Worm (Caenorhabditis elegans) whole organism, dauer: ENCODE data around the gene cwp-2.

Experiments
- unc-62 ChIP-seq: sonication (generic microtip); optimal IDR thresholded peaks from 2 replicates; lab custom pipeline; 2017; ENCODE audit warnings: missing biosample characterization, missing genetic modification reagents, missing genetic modification characterization

cwp-2 gene

DNA sequence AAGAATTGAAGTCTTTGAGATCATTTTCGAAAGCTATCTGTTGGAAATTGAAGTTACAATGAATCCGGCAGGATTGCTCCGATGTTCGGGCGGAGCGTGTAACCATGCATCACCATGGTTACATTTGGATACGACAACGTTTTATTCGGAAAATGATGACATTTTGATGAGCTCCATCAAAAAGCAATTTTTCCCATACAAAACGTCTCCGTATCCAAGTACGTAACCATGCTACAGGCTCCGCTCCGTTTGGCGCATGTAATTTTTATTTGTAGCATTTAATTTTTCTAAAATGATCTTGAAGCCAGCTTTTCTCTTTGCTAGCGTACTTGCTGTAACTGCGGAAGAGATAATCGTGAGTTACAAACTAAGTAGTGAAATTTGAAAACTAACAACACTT is at the start of gene cwp-2, which contains the start of gene cwp-3:
Gene cwp-2, minus strand, starts transcription at position 101 of the 400 bp plus-strand sequence.
Gene cwp-3, plus strand, starts transcription at position 293 of the 400 bp plus-strand sequence.
- no peak for TF ChIP-seq unc-62 (GFP tag; lab: Kevin White, UChicago)

DNA sequence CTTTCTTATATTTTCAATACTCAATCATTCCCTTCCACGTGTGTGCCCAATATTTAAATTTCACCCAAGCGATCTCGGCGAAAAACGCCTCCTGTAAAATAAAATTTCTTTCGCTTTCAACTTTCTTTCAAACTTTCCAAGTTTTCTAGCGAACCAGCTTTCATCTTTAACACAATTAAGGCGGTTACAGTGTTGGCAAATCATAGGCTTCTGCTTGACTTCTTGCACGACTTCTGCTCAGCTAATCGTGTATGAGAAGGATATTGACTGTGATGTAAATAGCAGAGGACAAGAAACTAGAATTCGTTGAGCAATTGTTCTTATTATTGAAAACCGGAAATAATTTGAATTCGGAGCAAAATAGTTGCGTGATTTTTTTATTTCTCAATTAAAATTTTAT is 48.9 kb upstream of the cwp-2 start:
- TF ChIP-seq unc-62 (GFP tag; lab: Kevin White, UChicago): no peak

DNA sequence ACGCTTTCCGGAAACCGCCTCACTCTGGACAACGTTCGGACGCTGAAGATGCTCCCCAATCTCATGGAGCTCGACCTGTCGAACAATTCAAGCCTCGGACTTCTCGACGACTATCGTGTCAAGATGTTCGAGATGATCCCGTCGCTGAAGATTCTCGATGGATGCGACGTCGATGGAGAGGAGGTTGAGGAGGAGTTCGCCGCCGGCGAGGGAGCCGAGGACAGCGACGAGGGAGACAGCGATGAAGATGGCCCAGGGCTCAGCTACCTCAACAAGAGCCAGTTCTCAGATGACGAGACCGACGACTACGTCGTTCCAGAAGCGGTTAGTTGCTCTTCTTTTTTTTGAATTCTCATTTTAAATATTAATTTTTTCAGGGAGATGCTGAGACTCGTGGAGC is 48.3 kb upstream of the cwp-2 start:
- no peak for TF ChIP-seq unc-62 (GFP tag; lab: Kevin White, UChicago)

- TF ChIP-seq unc-62 (GFP tag; lab: Kevin White, UChicago): no peak
Observed at ce11 chrV:4889976-4890479, 47.6 kb upstream of the cwp-2 start, which contains the start of gene T19H12.2. Gene T19H12.2 (plus strand): TSS chrV:4890429.

DNA sequence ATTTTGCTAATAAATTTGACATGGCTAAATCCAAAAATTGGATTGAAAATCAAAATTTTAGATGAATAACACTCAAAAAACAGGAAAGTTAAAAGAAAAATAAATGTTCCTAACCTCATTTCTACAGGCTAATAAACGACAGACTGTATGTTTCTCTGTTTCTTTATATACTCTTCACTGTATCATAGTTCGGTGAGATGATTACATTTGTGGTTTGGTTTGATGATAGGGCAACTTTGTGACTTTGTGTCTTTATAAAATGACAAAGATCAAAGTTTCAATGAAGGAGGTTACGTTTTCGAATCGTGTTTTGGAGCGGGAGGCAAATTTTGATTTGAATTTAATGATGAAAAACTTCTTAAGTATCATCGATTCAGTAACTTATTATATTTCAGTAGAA is 47.0 kb upstream of the cwp-2 start, which contains the start of gene ugt-12:
Gene ugt-12, minus strand, starts transcription at position 153 of the 400 bp plus-strand sequence.
- no peak for TF ChIP-seq unc-62 (GFP tag; lab: Kevin White, UChicago)

DNA sequence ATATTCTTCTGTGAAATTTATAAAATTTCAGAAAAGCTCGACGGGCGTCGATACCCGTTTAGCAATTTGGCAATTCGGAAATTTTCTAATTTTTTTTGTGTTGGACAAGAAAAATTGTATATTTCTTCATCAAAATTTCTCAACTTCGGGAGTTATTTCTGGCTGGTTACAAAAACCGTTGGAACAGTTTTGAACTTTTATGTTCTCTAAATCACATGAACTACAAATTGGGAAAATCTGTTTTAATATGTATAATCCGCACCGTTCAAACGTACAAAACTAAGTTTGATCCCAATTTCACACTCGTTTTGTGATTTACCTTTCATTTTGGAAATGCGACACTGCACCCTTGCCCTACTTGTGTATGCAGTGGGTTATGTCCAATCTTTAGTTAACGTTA is 42.9 kb upstream of the cwp-2 start, which contains the start of gene T19H12.3:
Gene T19H12.3, plus strand, starts transcription at position 301 of the 400 bp plus-strand sequence.
- TF ChIP-seq unc-62 (GFP tag; lab: Kevin White, UChicago): no peak

DNA sequence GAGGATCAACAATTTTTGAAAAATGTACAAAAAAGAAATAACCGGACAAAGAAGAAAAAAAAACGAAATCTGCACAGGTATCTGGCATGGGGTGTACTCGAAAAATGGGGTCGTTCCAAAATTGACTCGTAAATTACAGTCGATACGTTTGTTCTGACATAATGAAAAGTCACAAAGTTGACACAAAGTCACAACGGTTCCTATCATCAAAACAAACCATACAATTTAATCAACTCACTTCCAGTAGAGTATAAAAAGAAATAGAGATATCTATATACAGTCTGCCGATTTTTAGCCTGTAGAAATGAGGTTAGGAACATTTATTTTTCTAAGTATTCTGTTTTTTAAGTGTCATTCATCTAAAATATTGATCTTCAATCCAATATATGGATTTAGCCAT is 42.0 kb upstream of the cwp-2 start, which contains the start of gene T19H12.12:
Gene T19H12.12, plus strand, starts transcription at position 301 of the 400 bp plus-strand sequence.
- TF ChIP-seq unc-62 (GFP tag; lab: Kevin White, UChicago): no peak

ce11 chrV:4881377-4881776 is 38.9 kb upstream of the cwp-2 start, which contains the start of gene str-32:
Gene str-32 (minus strand): TSS chrV:4881477.
- no peak for TF ChIP-seq unc-62 (GFP tag; lab: Kevin White, UChicago)

ce11 chrV:4879251-4879650 is 36.8 kb upstream of the cwp-2 start, which contains the start of gene T19H12.15:
Gene T19H12.15 (minus strand): TSS chrV:4879351.
- no peak for TF ChIP-seq unc-62 (GFP tag; lab: Kevin White, UChicago)

- no peak for TF ChIP-seq unc-62 (GFP tag; lab: Kevin White, UChicago)
Observed at ce11 chrV:4877587-4877986, 35.1 kb upstream of the cwp-2 start, which contains the start of gene T19H12.6. Gene T19H12.6 (minus strand): TSS chrV:4877687.

DNA sequence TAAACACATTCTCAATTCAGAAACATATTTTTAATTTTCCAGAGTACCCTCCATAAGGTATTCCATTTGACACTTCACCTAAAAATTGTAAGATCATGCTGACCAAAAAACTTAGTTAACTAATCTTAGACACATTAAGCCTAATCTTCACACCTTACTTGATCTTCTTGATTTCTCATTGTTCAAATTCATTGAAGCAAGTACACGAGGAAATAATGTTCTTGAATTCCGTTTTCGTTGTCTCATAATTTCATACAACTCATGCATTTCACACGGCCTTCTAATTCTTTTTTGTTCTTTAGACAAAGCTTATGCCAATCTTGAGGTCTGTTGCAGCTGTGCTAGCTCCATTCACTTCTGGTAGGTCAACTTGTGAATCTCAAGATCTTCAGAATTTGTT is 29.5 kb upstream of the cwp-2 start, which contains the start of gene srd-33:
Gene srd-33, plus strand, starts transcription at position 301 of the 400 bp plus-strand sequence.
- no peak for TF ChIP-seq unc-62 (GFP tag; lab: Kevin White, UChicago)

ce11 chrV:4870627-4871026 is 28.2 kb upstream of the cwp-2 start:
- TF ChIP-seq unc-62 (GFP tag; lab: Kevin White, UChicago): no peak

DNA sequence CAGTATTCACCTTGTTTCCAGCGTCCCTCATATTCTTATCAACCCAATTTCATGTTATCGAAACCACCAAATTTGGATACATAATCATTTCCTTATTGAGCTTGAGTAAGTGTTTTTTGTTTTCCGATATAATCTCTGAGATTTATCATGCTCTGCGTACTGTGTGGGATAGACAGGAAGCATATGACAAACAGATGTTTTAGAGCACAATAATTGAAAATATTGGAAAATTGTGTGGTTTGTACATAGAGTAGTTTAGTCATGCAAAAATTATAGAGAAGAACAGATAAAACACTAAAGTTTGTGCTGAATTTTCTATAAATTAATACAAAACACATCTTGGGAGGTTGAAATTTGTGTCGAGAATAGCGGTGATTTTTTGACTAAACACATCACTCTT is 26.3 kb upstream of the cwp-2 start:
- no peak for TF ChIP-seq unc-62 (GFP tag; lab: Kevin White, UChicago)

ce11 chrV:4867535-4867934 is 25.1 kb upstream of the cwp-2 start:
- no peak for TF ChIP-seq unc-62 (GFP tag; lab: Kevin White, UChicago)

DNA sequence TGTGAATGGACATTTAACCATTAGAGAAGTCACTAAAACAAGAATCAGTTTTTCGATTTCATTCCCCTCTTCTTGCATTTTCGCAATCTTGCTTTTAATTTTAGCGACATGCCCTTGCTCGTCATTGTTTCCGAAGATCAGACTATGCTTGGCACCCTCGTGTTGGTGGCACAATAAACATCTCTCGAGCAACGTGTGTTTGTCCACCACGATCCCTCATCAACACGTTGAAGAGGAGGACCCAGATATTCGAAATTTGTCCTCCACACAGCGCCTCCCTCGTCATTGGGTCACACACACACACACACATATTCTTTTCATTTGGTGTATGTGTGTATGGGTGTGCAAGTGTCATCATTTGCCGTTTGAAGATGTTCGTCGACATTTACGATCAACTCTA is 22.9 kb upstream of the cwp-2 start, which contains the start of gene srd-32:
Gene srd-32, plus strand, starts transcription at position 301 of the 400 bp plus-strand sequence.
- no peak for TF ChIP-seq unc-62 (GFP tag; lab: Kevin White, UChicago)

ce11 chrV:4864330-4864729 is 21.9 kb upstream of the cwp-2 start:
- no peak for TF ChIP-seq unc-62 (GFP tag; lab: Kevin White, UChicago)

DNA sequence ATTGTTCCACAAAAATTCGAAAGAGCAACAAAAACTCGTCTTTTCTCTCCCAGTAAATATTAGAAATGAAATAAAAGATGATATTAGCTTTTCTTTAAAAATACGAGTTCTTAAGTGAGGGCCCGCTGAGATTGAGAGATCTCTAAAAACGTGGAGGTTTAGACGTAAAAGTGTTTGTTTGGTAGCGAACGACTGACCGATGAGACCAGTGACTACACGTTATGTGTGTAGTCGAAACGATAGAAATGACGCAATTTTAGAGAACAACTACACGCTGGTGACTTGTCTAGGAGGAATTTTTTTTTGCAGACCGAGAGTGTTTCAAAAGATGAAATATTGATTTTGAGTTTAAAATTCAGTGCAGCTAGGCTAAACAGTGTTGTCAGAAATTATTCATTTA is 20.3 kb upstream of the cwp-2 start, which contains the start of gene C37H5.13:
Gene C37H5.13, minus strand, starts transcription at position 229 of the 400 bp plus-strand sequence.
- TF ChIP-seq unc-62 (GFP tag; lab: Kevin White, UChicago): no peak
